Fruit fly (Drosophila melanogaster): Measurements from ENCODE around the gene CG9915.
A peak's percentile ranks its signal among the peaks of the same experiment; 100 is the strongest.

Gene CG9915

dm6 chrX:16361306-16361705 lies 48.4 kb upstream of the CG9915 start, which contains the start of gene nonA (continued):
- TF ChIP-seq CG14667 (GFP tag; IDR thresholded peaks at IDR 0.05) (peak; percentile 58; the same call in 1 of the 2 replicates), stwl (tag; optimal IDR thresholded peaks at IDR 0.05) (peak; percentile 9), unpg (GFP tag; optimal IDR thresholded peaks at IDR 0.05) (no peak), CG12659 (GFP tag; optimal IDR thresholded peaks at IDR 0.05) (peak; percentile 48), pfk (GFP tag; optimal IDR thresholded peaks at IDR 0.05) (peak; percentile 96), CG13287 (GFP tag; IDR thresholded peaks at IDR 0.05; ENCODE audit: partially characterized antibody) (0 out of 2 replicates have a peak, but pooled peaks have one; percentile 17), sisA (GFP tag; IDR thresholded peaks at IDR 0.05) (no peak), MESR4 (GFP tag; optimal IDR thresholded peaks at IDR 0.05) (peak; percentile 58), Sry-δ (GFP tag; optimal IDR thresholded peaks at IDR 0.05) (peak; percentile 51), MBD-R2 (GFP tag; IDR thresholded peaks at IDR 0.05) (peak; percentile 30), CG4617 (GFP tag; optimal IDR thresholded peaks at IDR 0.05; ENCODE audit: borderline replicate concordance) (peak; percentile 51), trem (tag; optimal IDR thresholded peaks at IDR 0.05) (peak; percentile 22), CG9817 (tag; optimal IDR thresholded peaks at IDR 0.05) (no peak), CG1603 (tag; optimal IDR thresholded peaks at IDR 0.05) (peak; percentile 99), az2 (GFP tag; optimal IDR thresholded peaks at IDR 0.05) (no peak), CG10431 (GFP tag; optimal IDR thresholded peaks at IDR 0.05) (peak; percentile 12), Oaz (GFP tag; IDR thresholded peaks at IDR 0.05) (no peak), bcd (GFP tag; optimal IDR thresholded peaks at IDR 0.05) (no peak), CG9437 (GFP tag; optimal IDR thresholded peaks at IDR 0.05) (peak; percentile 42), pzg (GFP tag; optimal IDR thresholded peaks at IDR 0.05) (peak; percentile 44), nom (GFP tag; optimal IDR thresholded peaks at IDR 0.05) (peak; percentile 46), CG3407 (GFP tag; optimal IDR thresholded peaks at IDR 0.05) (no peak), Scr (GFP tag; IDR thresholded peaks at IDR 0.05; ENCODE audit: partially characterized antibody) (peak; percentile 46), CG17829 (tag; optimal IDR thresholded peaks at IDR 0.05) (peak; percentile 10), CG4404 (GFP tag; IDR thresholded peaks at IDR 0.05) (no peak), Pdp1 (GFP tag; optimal IDR thresholded peaks at IDR 0.05) (peak in 1 of 2 experiments; percentile 32), aop (GFP tag; IDR thresholded peaks at IDR 0.05) (no peak)

dm6 chrX:16358670-16359320 lies 45.9 kb upstream of the CG9915 start, which contains the start of the genes U2af50 and PIG-Q:
TSS of gene U2af50 (minus strand) at chrX:16359039.
TSS of gene PIG-Q (plus strand) at chrX:16359143.
- TF ChIP-seq crp (GFP tag; optimal IDR thresholded peaks at IDR 0.05): peak in 1 of 2 experiments; percentile 48
- TF ChIP-seq CG1792 (GFP tag; optimal IDR thresholded peaks at IDR 0.05): peak; percentile 2
- TF ChIP-seq CG1602 (GFP tag; optimal IDR thresholded peaks at IDR 0.05): peak; percentile 90
- peak; percentile 95 for TF ChIP-seq fd96Cb (tag; optimal IDR thresholded peaks at IDR 0.05)
- peak; percentile 30 for TF ChIP-seq Elba2 (GFP tag; optimal IDR thresholded peaks at IDR 0.05)
- peak; percentile 94 for TF ChIP-seq sob (GFP tag; IDR thresholded peaks at IDR 0.05)
- peak; percentile 53 for TF ChIP-seq CG13287 (GFP tag; IDR thresholded peaks at IDR 0.05; ENCODE audit: partially characterized antibody)
- TF ChIP-seq CG10543 (GFP tag; optimal IDR thresholded peaks at IDR 0.05): peak; percentile 89
- TF ChIP-seq CG32772 (GFP tag; IDR thresholded peaks at IDR 0.05): no peak
- no peak; the same call in 1 of the 2 replicates for TF ChIP-seq crol (GFP tag; IDR thresholded peaks at IDR 0.05)
- TF ChIP-seq Bgb (GFP tag; IDR thresholded peaks at IDR 0.05; ENCODE audit: partially characterized antibody): peak; percentile 34; the same call in 1 of the 2 replicates
- peak; percentile 52 to 53 for TF ChIP-seq Pdp1 (GFP tag; optimal IDR thresholded peaks at IDR 0.05)
- TF ChIP-seq CG14667 (GFP tag; IDR thresholded peaks at IDR 0.05): peak; percentile 92
- peak; percentile 93; the same call in 2 of the 3 replicates for TF ChIP-seq so (GFP tag; IDR thresholded peaks at IDR 0.05)
- TF ChIP-seq CG12659 (GFP tag; optimal IDR thresholded peaks at IDR 0.05): peak; percentile 95
- peak; percentile 90 for TF ChIP-seq CG32767 (GFP tag; IDR thresholded peaks at IDR 0.05)
- TF ChIP-seq amos (GFP tag; IDR thresholded peaks at IDR 0.05; ENCODE audit: partially characterized antibody): peak; percentile 52; the same call in 1 of the 2 replicates
- TF ChIP-seq D (optimal IDR thresholded peaks at IDR 0.05): no peak
- TF ChIP-seq D (GFP tag; optimal IDR thresholded peaks at IDR 0.05): peak; percentile 92
- TF ChIP-seq dm (GFP tag; optimal IDR thresholded peaks at IDR 0.05): peak; percentile 29
- peak; percentile 88 for TF ChIP-seq CG10147 (GFP tag; optimal IDR thresholded peaks at IDR 0.05)
- TF ChIP-seq CG18262 (tag; optimal IDR thresholded peaks at IDR 0.05): peak; percentile 95
- peak; percentile 55 for TF ChIP-seq pum (GFP tag; optimal IDR thresholded peaks at IDR 0.05)
- TF ChIP-seq CG11093 (GFP tag; IDR thresholded peaks at IDR 0.05): no peak; the same call in 2 of the 3 replicates
- TF ChIP-seq CG10654 (GFP tag; optimal IDR thresholded peaks at IDR 0.05): peak; percentile 91
- peak; percentile 57 for TF ChIP-seq Scr (GFP tag; IDR thresholded peaks at IDR 0.05; ENCODE audit: partially characterized antibody)

All from whole organism, embryonic.